Fruit fly (Drosophila melanogaster) whole organism, prepupa: ENCODE results near the gene CG16789.

Experiments used
- Blimp-1 ChIP-seq: fragments of 200-800 bp; sonication (Bioruptor generic); optimal IDR thresholded peaks from 3 replicates; lab custom pipeline; 2017; ENCODE audit warnings: missing biosample characterization, missing genetic modification characterization, mild to moderate bottlenecking, moderate library complexity, missing genetic modification reagents
- CG10631 ChIP-seq: fragments of 200-800 bp; sonication (Bioruptor generic); optimal IDR thresholded peaks from 2 replicates; lab custom pipeline; 2016; ENCODE audit warnings: missing biosample characterization, missing genetic modification characterization
- CG10669 ChIP-seq: fragments of 200-800 bp; sonication (Bioruptor generic); optimal IDR thresholded peaks from 3 replicates; lab custom pipeline; 2018; ENCODE audit warnings: missing biosample characterization, mild to moderate bottlenecking, missing genetic modification characterization, moderate library complexity
- CG11294 ChIP-seq: fragments of 200-800 bp; sonication (Bioruptor generic); IDR thresholded peaks from 2 replicates; pipeline ENCODE4 v1.3.6; 2022; ENCODE audit warnings: missing biosample characterization, missing genetic modification characterization
- CG15336 ChIP-seq: fragments of 200-800 bp; sonication (Bioruptor generic); IDR thresholded peaks from 2 replicates; pipeline ENCODE4 v1.3.6; 2022; ENCODE audit warnings: missing biosample characterization, missing genetic modification characterization
- CG3032 ChIP-seq: fragments of 200-800 bp; optimal IDR thresholded peaks from 2 replicates; lab custom pipeline; 2019; ENCODE audit warnings: missing biosample characterization, mild to moderate bottlenecking, missing genetic modification characterization, moderate library complexity
- CG31627 ChIP-seq: fragments of 200-800 bp; sonication (Bioruptor generic); optimal IDR thresholded peaks from 3 replicates; lab custom pipeline; 2016; ENCODE audit warnings: missing biosample characterization, missing genetic modification characterization
- CG34406 ChIP-seq: fragments of 200-800 bp; sonication (Bioruptor generic); optimal IDR thresholded peaks from 3 replicates; lab custom pipeline; 2016; ENCODE audit warnings: missing biosample characterization, missing genetic modification characterization
- CG3919 ChIP-seq: fragments of 200-800 bp; sonication (Bioruptor generic); optimal IDR thresholded peaks from 3 replicates; lab custom pipeline; 2016; ENCODE audit warnings: missing biosample characterization, missing genetic modification characterization
- CG4318 ChIP-seq: fragments of 200-800 bp; sonication (Bioruptor generic); optimal IDR thresholded peaks from 3 replicates; lab custom pipeline; 2017; ENCODE audit warnings: missing biosample characterization, mild to moderate bottlenecking, missing genetic modification characterization
- CG6276 ChIP-seq: fragments of 200-800 bp; sonication (Bioruptor generic); optimal IDR thresholded peaks from 2 replicates; lab custom pipeline; 2017; ENCODE audit warnings: missing biosample characterization, mild to moderate bottlenecking, missing genetic modification characterization
- CG7368 ChIP-seq: fragments of 200-800 bp; sonication (Bioruptor generic); optimal IDR thresholded peaks from 3 replicates; lab custom pipeline; 2016; ENCODE audit warnings: missing biosample characterization, missing genetic modification characterization
- CG8319 ChIP-seq: fragments of 200-800 bp; sonication (Bioruptor generic); optimal IDR thresholded peaks from 3 replicates; lab custom pipeline; 2016; ENCODE audit warnings: missing biosample characterization, missing genetic modification characterization
- Eip75B ChIP-seq: fragments of 200-800 bp; sonication (Bioruptor generic); optimal IDR thresholded peaks from 3 replicates; lab custom pipeline; 2016; ENCODE audit warnings: missing biosample characterization, missing genetic modification characterization
- Eip78C ChIP-seq: fragments of 200-800 bp; sonication (Bioruptor generic); peaks from one replicate; lab custom pipeline; 2016; ENCODE audit warnings: missing biosample characterization, missing genetic modification characterization
- Ets21C ChIP-seq: fragments of 200-800 bp; sonication (Bioruptor generic); optimal IDR thresholded peaks from 3 replicates; lab custom pipeline; 2016; ENCODE audit warnings: missing biosample characterization, missing genetic modification characterization
- Ets96B ChIP-seq: fragments of 200-800 bp; optimal IDR thresholded peaks from 2 replicates; lab custom pipeline; 2019; ENCODE audit warnings: missing biosample characterization, mild to moderate bottlenecking, missing genetic modification characterization, moderate library complexity
- Gug ChIP-seq: fragments of 200-800 bp; sonication (Bioruptor generic); IDR thresholded peaks from 2 replicates; pipeline ENCODE4 v1.3.6; 2022; ENCODE audit warnings: missing biosample characterization, missing genetic modification characterization
- Hr38 ChIP-seq: sonication (Bioruptor generic); optimal IDR thresholded peaks from 2 replicates; lab custom pipeline; 2016; ENCODE audit warnings: missing biosample characterization, missing genetic modification characterization
- Hr39 ChIP-seq: fragments of 200-800 bp; sonication (Bioruptor generic); optimal IDR thresholded peaks from 2 replicates; lab custom pipeline; 2016; ENCODE audit warnings: missing biosample characterization, missing genetic modification characterization
- Met ChIP-seq: fragments of 200-800 bp; sonication (Bioruptor generic); optimal IDR thresholded peaks from 3 replicates; lab custom pipeline; 2016; ENCODE audit warnings: missing biosample characterization, missing genetic modification characterization
- Smox ChIP-seq: fragments of 200-800 bp; sonication (Bioruptor generic); optimal IDR thresholded peaks from 3 replicates; lab custom pipeline; 2016; ENCODE audit warnings: missing biosample characterization, missing genetic modification characterization
- acj6 ChIP-seq: fragments of 200-800 bp; sonication (Bioruptor generic); optimal IDR thresholded peaks from 3 replicates; lab custom pipeline; 2016; ENCODE audit warnings: missing biosample characterization, missing genetic modification characterization
- cyc ChIP-seq: fragments of 200-800 bp; sonication (Bioruptor generic); optimal IDR thresholded peaks from 3 replicates; lab custom pipeline; 2016; ENCODE audit warnings: missing biosample characterization, missing genetic modification characterization
- dsx ChIP-seq: fragments of 200-800 bp; optimal IDR thresholded peaks from 3 replicates; lab custom pipeline; 2019; ENCODE audit warnings: missing biosample characterization, mild to moderate bottlenecking, missing genetic modification characterization, moderate library complexity; ENCODE audit not compliant: poor library complexity, severe bottlenecking
- eg ChIP-seq: fragments of 200-800 bp; sonication (Bioruptor generic); IDR thresholded peaks from 3 replicates; pipeline ENCODE4 v1.3.6; 2022; ENCODE audit warnings: missing biosample characterization, missing genetic modification characterization
- esn ChIP-seq: fragments of 200-800 bp; sonication (Bioruptor generic); optimal IDR thresholded peaks from 2 replicates; lab custom pipeline; 2016; ENCODE audit warnings: missing biosample characterization, mild to moderate bottlenecking, missing genetic modification characterization, moderate library complexity
- fd59A ChIP-seq: fragments of 200-800 bp; sonication (Bioruptor generic); optimal IDR thresholded peaks from 2 replicates; lab custom pipeline; 2017; ENCODE audit warnings: missing biosample characterization, mild to moderate bottlenecking, missing genetic modification characterization, missing genetic modification reagents
- fd85E ChIP-seq: fragments of 200-800 bp; sonication (Bioruptor generic); optimal IDR thresholded peaks from 3 replicates; lab custom pipeline; 2016; ENCODE audit warnings: missing biosample characterization, missing genetic modification characterization
- fkh ChIP-seq: fragments of 200-800 bp; sonication (Bioruptor generic); optimal IDR thresholded peaks from 3 replicates; lab custom pipeline; 2017; ENCODE audit warnings: missing biosample characterization, mild to moderate bottlenecking, missing genetic modification characterization, moderate library complexity
- lz ChIP-seq: fragments of 200-800 bp; sonication (Bioruptor generic); optimal IDR thresholded peaks from 3 replicates; lab custom pipeline; 2016; ENCODE audit warnings: missing biosample characterization, missing genetic modification characterization
- salr ChIP-seq, 2 experiments: fragments of 200-800 bp; sonication (Bioruptor generic); optimal IDR thresholded peaks; 3 replicates each; lab custom pipeline; 2016 to 2018; ENCODE audit warnings: missing biosample characterization in 2 of 2, missing genetic modification characterization in 2 of 2, mild to moderate bottlenecking in 1 of 2
- ss ChIP-seq, 2 experiments: fragments of 200-800 bp; sonication (Bioruptor generic); optimal IDR thresholded peaks; 2 replicates in 1 of 2; 3 replicates in 1 of 2; lab custom pipeline; 2017 to 2018; ENCODE audit warnings: mild to moderate bottlenecking in 2 of 2, missing biosample characterization in 2 of 2, missing genetic modification characterization in 2 of 2, moderate library complexity in 1 of 2
- topi ChIP-seq: fragments of 200-800 bp; sonication (Bioruptor generic); optimal IDR thresholded peaks from 3 replicates; lab custom pipeline; 2016; ENCODE audit warnings: missing biosample characterization, missing genetic modification characterization
- vri ChIP-seq: fragments of 200-800 bp; sonication (Bioruptor generic); optimal IDR thresholded peaks from 3 replicates; lab custom pipeline; 2016; ENCODE audit warnings: missing biosample characterization, mild to moderate bottlenecking, missing genetic modification characterization

Gene CG16789

dm6 chr3R:9600558-9600959 lies 34.6 kb downstream of the CG16789 start (continued):
- no peak for TF ChIP-seq CG4318 (GFP tag; lab: Kevin White, UChicago)
- TF ChIP-seq eg (GFP tag; lab: Robert Waterston, UW): 0 out of 3 replicates have a peak, but pooled peaks have one; percentile 29
- TF ChIP-seq lz (GFP tag; lab: Kevin White, UChicago): no peak
- TF ChIP-seq CG11294: no peak
- peak; percentile 57 for TF ChIP-seq dsx
- peak; percentile 33 for TF ChIP-seq topi
- no peak for TF ChIP-seq salr (GFP tag; optimal IDR thresholded peaks at IDR 0.05; lab: Kevin White, UChicago)
- TF ChIP-seq fd85E (GFP tag; lab: Kevin White, UChicago): no peak
- TF ChIP-seq CG3919 (GFP tag; lab: Kevin White, UChicago): peak; percentile 45
- no peak for TF ChIP-seq CG6276 (GFP tag; lab: Kevin White, UChicago)
- peak; percentile 21 for TF ChIP-seq Smox (GFP tag; lab: Kevin White, UChicago)
- TF ChIP-seq CG10669 (GFP tag; lab: Kevin White, UChicago): peak; percentile 46
- no peak for TF ChIP-seq Blimp-1
- peak; percentile 18 for TF ChIP-seq fd59A (GFP tag; lab: Kevin White, UChicago)
- TF ChIP-seq Ets96B: peak; percentile 55
- TF ChIP-seq Eip78C: peak; percentile 84
- peak; percentile 4 for TF ChIP-seq esn (GFP tag; lab: Kevin White, UChicago)
- TF ChIP-seq Met (GFP tag; lab: Kevin White, UChicago): no peak
- TF ChIP-seq acj6 (GFP tag; lab: Kevin White, UChicago): peak; percentile 4

- TF ChIP-seq vri (GFP tag; lab: Kevin White, UChicago) (peak; percentile 32), ss (GFP tag; optimal IDR thresholded peaks at IDR 0.05; lab: Kevin White, UChicago) (peak in 1 of 2 experiments; percentile 17), CG3032 (tag; lab: Kevin White, UChicago) (no peak), Eip78C (peak; percentile 15), Blimp-1 (no peak), Gug (GFP tag; lab: Robert Waterston, UW) (no peak)
Measured at dm6 chr3R:9601949-9602348, 36.0 kb downstream of the CG16789 start.

dm6 chr3R:9603022-9603942 lies 37.3 kb downstream of the CG16789 start:
- TF ChIP-seq fkh (GFP tag; lab: Kevin White, UChicago) (peak; percentile 67), Hr39 (GFP tag; lab: Kevin White, UChicago) (no peak), ss (GFP tag; optimal IDR thresholded peaks at IDR 0.05; lab: Kevin White, UChicago) (peak in 1 of 2 experiments; percentile 63)

dm6 chr3R:9604445-9605020 lies 38.5 kb downstream of the CG16789 start:
- TF ChIP-seq CG11294 (no peak), Hr38 (GFP tag; lab: Kevin White, UChicago) (no peak), dsx (no peak), CG10631 (GFP tag; lab: Kevin White, UChicago) (no peak), CG15336 (GFP tag; lab: Robert Waterston, UW) (no peak), CG8319 (GFP tag; lab: Kevin White, UChicago) (no peak), CG3919 (GFP tag; lab: Kevin White, UChicago) (no peak), CG34406 (GFP tag; lab: Kevin White, UChicago) (no peak), ss (GFP tag; optimal IDR thresholded peaks at IDR 0.05; lab: Kevin White, UChicago) (no peak), salr (GFP tag; optimal IDR thresholded peaks at IDR 0.05; lab: Kevin White, UChicago) (no peak), cyc (no peak), CG31627 (GFP tag; lab: Kevin White, UChicago) (no peak), CG4318 (GFP tag; lab: Kevin White, UChicago) (no peak), Ets21C (GFP tag; lab: Kevin White, UChicago) (no peak), Met (GFP tag; lab: Kevin White, UChicago) (no peak), Eip75B (no peak), CG7368 (GFP tag; lab: Kevin White, UChicago) (no peak)
